Fruit fly (Drosophila melanogaster) whole organism, embryonic: Measurements from ENCODE around the gene Lamtor5.

ENCODE experiments used
- Antp ChIP-seq: fragments of 200-800 bp; sonication (Bioruptor generic); optimal IDR thresholded peaks from 3 replicates; lab custom pipeline; 2016; ENCODE audit warnings: missing biosample characterization, missing genetic modification characterization
- Bgb ChIP-seq: fragments of 200-800 bp; sonication (Bioruptor generic); IDR thresholded peaks from 2 replicates; pipeline ENCODE4 v1.3.6; 2022; ENCODE audit warnings: missing biosample characterization, missing genetic modification characterization; ENCODE audit not compliant: partially characterized antibody
- BtbVII ChIP-seq: fragments of 200-800 bp; sonication (Bioruptor generic); optimal IDR thresholded peaks from 3 replicates; lab custom pipeline; 2017; ENCODE audit warnings: missing biosample characterization, mild to moderate bottlenecking, missing genetic modification characterization
- CG10267 ChIP-seq: fragments of 200-800 bp; sonication (Bioruptor generic); optimal IDR thresholded peaks from 2 replicates; lab custom pipeline; 2018; ENCODE audit warnings: missing biosample characterization, mild to moderate bottlenecking, missing genetic modification characterization, moderate library complexity
- CG10565 ChIP-seq: fragments of 200-800 bp; sonication (Bioruptor generic); optimal IDR thresholded peaks from 3 replicates; lab custom pipeline; 2016; ENCODE audit warnings: missing biosample characterization, mild to moderate bottlenecking, missing genetic modification characterization
- CG11085 ChIP-seq: fragments of 200-800 bp; sonication (Bioruptor generic); IDR thresholded peaks from 2 replicates; pipeline ENCODE4 v1.3.6; 2022; ENCODE audit warnings: missing biosample characterization, missing genetic modification characterization
- CG13287 ChIP-seq: fragments of 200-800 bp; sonication (Bioruptor generic); IDR thresholded peaks from 2 replicates; pipeline ENCODE4 v1.3.6; 2022; ENCODE audit warnings: missing biosample characterization, missing genetic modification characterization; ENCODE audit not compliant: partially characterized antibody
- CG13894 ChIP-seq: fragments of 200-800 bp; sonication (Bioruptor generic); optimal IDR thresholded peaks from 3 replicates; lab custom pipeline; 2018; ENCODE audit warnings: missing biosample characterization, mild to moderate bottlenecking, missing genetic modification characterization, moderate library complexity
- CG18599 ChIP-seq: fragments of 200-800 bp; sonication (Bioruptor generic); optimal IDR thresholded peaks from 3 replicates; lab custom pipeline; 2017; ENCODE audit warnings: missing biosample characterization, missing genetic modification characterization, mild to moderate bottlenecking, moderate library complexity, missing genetic modification reagents
- CG2129 ChIP-seq: fragments of 200-800 bp; sonication (Bioruptor generic); IDR thresholded peaks from 2 replicates; pipeline ENCODE4 v1.3.6; 2022; ENCODE audit warnings: missing biosample characterization, missing genetic modification characterization; ENCODE audit not compliant: partially characterized antibody
- CG42726 ChIP-seq: fragments of 200-800 bp; sonication (Bioruptor generic); IDR thresholded peaks from 2 replicates; pipeline ENCODE4 v1.3.6; 2022; ENCODE audit warnings: missing biosample characterization, missing genetic modification characterization; ENCODE audit not compliant: partially characterized antibody
- CG6654 ChIP-seq: fragments of 200-800 bp; sonication (Bioruptor generic); optimal IDR thresholded peaks from 2 replicates; lab custom pipeline; 2017; ENCODE audit warnings: missing biosample characterization, mild to moderate bottlenecking, missing genetic modification characterization
- CG7786 ChIP-seq: fragments of 200-800 bp; sonication (Bioruptor generic); optimal IDR thresholded peaks from 2 replicates; lab custom pipeline; 2016; ENCODE audit warnings: missing biosample characterization, missing genetic modification characterization
- CG8089 ChIP-seq: fragments of 200-800 bp; sonication (Bioruptor generic); optimal IDR thresholded peaks from 3 replicates; lab custom pipeline; 2016; ENCODE audit warnings: missing biosample characterization, missing genetic modification characterization
- Doc2 ChIP-seq: fragments of 200-800 bp; sonication (Bioruptor generic); IDR thresholded peaks from 2 replicates; pipeline ENCODE4 v1.3.6; 2022; ENCODE audit warnings: missing biosample characterization, missing genetic modification characterization
- Doc3 ChIP-seq: fragments of 200-800 bp; sonication (Bioruptor generic); IDR thresholded peaks from 3 replicates; pipeline ENCODE4 v1.3.6; 2022; ENCODE audit warnings: missing biosample characterization, missing genetic modification characterization; ENCODE audit not compliant: partially characterized antibody
- E2f1 ChIP-seq: fragments of 200-800 bp; sonication (Bioruptor generic); IDR thresholded peaks from 2 replicates; pipeline ENCODE4 v1.3.6; 2022; ENCODE audit warnings: missing biosample characterization, missing genetic modification characterization
- ERR ChIP-seq: fragments of 200-800 bp; sonication (Bioruptor generic); optimal IDR thresholded peaks from 2 replicates; lab custom pipeline; 2016; ENCODE audit warnings: missing biosample characterization, missing genetic modification characterization
- Elba2 ChIP-seq: fragments of 200-800 bp; sonication (Bioruptor generic); optimal IDR thresholded peaks from 3 replicates; lab custom pipeline; 2016; ENCODE audit warnings: missing biosample characterization, missing genetic modification characterization
- Fer2 ChIP-seq: fragments of 200-800 bp; sonication (Bioruptor generic); optimal IDR thresholded peaks from 2 replicates; lab custom pipeline; 2018; ENCODE audit warnings: missing biosample characterization, mild to moderate bottlenecking, missing genetic modification characterization, moderate library complexity
- H15 ChIP-seq: fragments of 200-800 bp; sonication (Bioruptor generic); IDR thresholded peaks from 3 replicates; pipeline ENCODE4 v1.3.6; 2022; ENCODE audit warnings: missing biosample characterization, missing genetic modification characterization
- HLH3B ChIP-seq: fragments of 200-800 bp; sonication (Bioruptor generic); IDR thresholded peaks from 2 replicates; pipeline ENCODE4 v1.3.6; 2022; ENCODE audit warnings: missing biosample characterization, missing genetic modification characterization
- Hsf ChIP-seq: fragments of 200-800 bp; sonication (Bioruptor generic); optimal IDR thresholded peaks from 3 replicates; lab custom pipeline; 2016; ENCODE audit warnings: missing biosample characterization, missing genetic modification characterization
- Mad ChIP-seq: fragments of 200-800 bp; sonication (Bioruptor generic); optimal IDR thresholded peaks from 2 replicates; lab custom pipeline; 2016; ENCODE audit warnings: missing biosample characterization, missing genetic modification characterization
- Med ChIP-seq: fragments of 200-800 bp; sonication (Bioruptor generic); peaks from one replicate; lab custom pipeline; 2016; ENCODE audit warnings: missing biosample characterization, missing genetic modification characterization, mild to moderate bottlenecking, inconsistent platforms, moderate library complexity
- TFAM ChIP-seq: fragments of 200-800 bp; sonication (Bioruptor generic); optimal IDR thresholded peaks from 2 replicates; lab custom pipeline; 2017; ENCODE audit warnings: missing biosample characterization, missing genetic modification characterization, inconsistent platforms
- ab ChIP-seq: fragments of 200-800 bp; sonication (Bioruptor generic); optimal IDR thresholded peaks from 2 replicates; lab custom pipeline; 2016; ENCODE audit warnings: missing biosample characterization, missing genetic modification characterization
- da ChIP-seq: fragments of 200-800 bp; sonication (Bioruptor generic); optimal IDR thresholded peaks from 2 replicates; lab custom pipeline; 2016; ENCODE audit warnings: missing biosample characterization, missing genetic modification characterization
- fd3F ChIP-seq: fragments of 200-800 bp; sonication (Bioruptor generic); optimal IDR thresholded peaks from 2 replicates; lab custom pipeline; 2018; ENCODE audit warnings: missing biosample characterization, mild to moderate bottlenecking, missing genetic modification characterization, moderate library complexity
- ham ChIP-seq: fragments of 200-800 bp; sonication (Bioruptor generic); IDR thresholded peaks from 2 replicates; pipeline ENCODE4 v1.3.6; 2022; ENCODE audit warnings: missing biosample characterization, missing genetic modification characterization
- hb ChIP-seq: fragments of 200-800 bp; sonication (Bioruptor generic); IDR thresholded peaks from 3 replicates; pipeline ENCODE4 v1.3.6; 2022; ENCODE audit warnings: missing biosample characterization, missing genetic modification characterization; ENCODE audit not compliant: partially characterized antibody
- kay ChIP-seq: fragments of 200-800 bp; sonication (Bioruptor generic); optimal IDR thresholded peaks from 2 replicates; lab custom pipeline; 2016; ENCODE audit warnings: missing biosample characterization, missing genetic modification characterization
- knrl ChIP-seq: fragments of 200-800 bp; sonication (Bioruptor generic); IDR thresholded peaks from 3 replicates; pipeline ENCODE4 v1.3.6; 2022; ENCODE audit warnings: missing biosample characterization, missing genetic modification characterization; ENCODE audit not compliant: partially characterized antibody
- maf-S ChIP-seq: fragments of 200-800 bp; sonication (Bioruptor generic); optimal IDR thresholded peaks from 2 replicates; lab custom pipeline; 2016; ENCODE audit warnings: missing biosample characterization, missing genetic modification characterization
- nerfin-2 ChIP-seq: fragments of 200-800 bp; sonication (Bioruptor generic); IDR thresholded peaks from 2 replicates; pipeline ENCODE4 v1.3.6; 2022; ENCODE audit warnings: missing biosample characterization, missing genetic modification characterization; ENCODE audit not compliant: partially characterized antibody
- nmo ChIP-seq: fragments of 200-800 bp; sonication (Bioruptor generic); optimal IDR thresholded peaks from 2 replicates; lab custom pipeline; 2018; ENCODE audit warnings: missing biosample characterization, mild to moderate bottlenecking, missing genetic modification characterization, moderate library complexity
- pan ChIP-seq, 4 experiments: fragments of >200 bp in 3 of 4; fragments of 200-800 bp in 1 of 4; sonication (Bioruptor generic) in 1 of 4; optimal IDR thresholded peaks in 3 of 4; IDR thresholded peaks in 1 of 4; 2 replicates each; pipeline versions ENCODE4 v1.3.6 to Lab custom; 2017 to 2022; ENCODE audit warnings: missing biosample characterization in 2 of 4, missing genetic modification characterization in 2 of 4, mixed read lengths in 1 of 4
- pnt ChIP-seq: fragments of 200-800 bp; sonication (Bioruptor generic); optimal IDR thresholded peaks from 3 replicates; lab custom pipeline; 2016; ENCODE audit warnings: missing biosample characterization, missing genetic modification characterization
- ranshi ChIP-seq: fragments of 200-800 bp; sonication (Bioruptor generic); IDR thresholded peaks from 2 replicates; pipeline ENCODE4 v1.3.6; 2022; ENCODE audit warnings: missing biosample characterization, missing genetic modification characterization
- rib ChIP-seq: fragments of 200-800 bp; sonication (Bioruptor generic); IDR thresholded peaks from 2 replicates; pipeline ENCODE4 v1.3.6; 2022; ENCODE audit warnings: missing biosample characterization, missing genetic modification characterization
- sd ChIP-seq: fragments of 200-800 bp; sonication (Bioruptor generic); optimal IDR thresholded peaks from 3 replicates; lab custom pipeline; 2018; ENCODE audit warnings: missing biosample characterization, mild to moderate bottlenecking, missing genetic modification characterization, moderate library complexity
- shn ChIP-seq: fragments of 200-800 bp; sonication (Bioruptor generic); optimal IDR thresholded peaks from 3 replicates; lab custom pipeline; 2016; ENCODE audit warnings: missing biosample characterization, missing genetic modification characterization
- sisA ChIP-seq: fragments of 200-800 bp; sonication (Bioruptor generic); IDR thresholded peaks from 2 replicates; pipeline ENCODE4 v1.3.6; 2022; ENCODE audit warnings: missing biosample characterization, missing genetic modification characterization
- sna ChIP-seq: fragments of 200-800 bp; sonication (Bioruptor generic); IDR thresholded peaks from 2 replicates; pipeline ENCODE4 v1.3.6; 2022; ENCODE audit warnings: missing biosample characterization, missing genetic modification characterization; ENCODE audit not compliant: partially characterized antibody
- sqz ChIP-seq: fragments of 200-800 bp; sonication (Bioruptor generic); optimal IDR thresholded peaks from 3 replicates; lab custom pipeline; 2018; ENCODE audit warnings: missing biosample characterization, mild to moderate bottlenecking, missing genetic modification characterization
- sr ChIP-seq: fragments of 200-800 bp; sonication (Bioruptor generic); IDR thresholded peaks from 3 replicates; pipeline ENCODE4 v1.3.6; 2022; ENCODE audit warnings: missing biosample characterization, missing genetic modification characterization
- ttk ChIP-seq: fragments of 200-800 bp; sonication (Bioruptor generic); IDR thresholded peaks from 2 replicates; pipeline ENCODE4 v2.1.2; 2022; ENCODE audit warnings: missing biosample characterization, missing genetic modification characterization
- unc-4 ChIP-seq: fragments of 200-800 bp; sonication (Bioruptor generic); IDR thresholded peaks from 2 replicates; pipeline ENCODE4 v1.3.6; 2022; ENCODE audit warnings: missing biosample characterization, missing genetic modification characterization; ENCODE audit not compliant: partially characterized antibody
- zfh2 ChIP-seq: fragments of 200-800 bp; sonication (Bioruptor generic); optimal IDR thresholded peaks from 2 replicates; lab custom pipeline; 2016; ENCODE audit warnings: missing biosample characterization, missing genetic modification characterization

The Lamtor5 gene

dm6 chrX:1849914-1850313 is 8.9 kb downstream of the Lamtor5 start (continued):
- peak; percentile 88 for TF ChIP-seq sd (tag; lab: Kevin White, UChicago)
- peak; percentile 73 for TF ChIP-seq ERR (GFP tag; lab: Kevin White, UChicago)
- TF ChIP-seq Doc3 (GFP tag; lab: Robert Waterston, UW): no peak
- peak; percentile 76 for TF ChIP-seq CG10267
- peak; percentile 84 for TF ChIP-seq nmo (GFP tag; lab: Kevin White, UChicago)
- peak; percentile 53; the same call in 1 of the 3 replicates for TF ChIP-seq H15 (GFP tag; lab: Robert Waterston, UW)
- TF ChIP-seq Hsf (GFP tag; lab: Kevin White, UChicago): peak; percentile 81
- peak; percentile 45; the same call in 1 of the 2 replicates for TF ChIP-seq ttk (GFP tag; lab: Robert Waterston, UW)
- peak; percentile 93 for TF ChIP-seq CG13894 (tag; lab: Kevin White, UChicago)
- TF ChIP-seq maf-S (GFP tag; lab: Kevin White, UChicago): peak; percentile 68
- TF ChIP-seq rib (GFP tag; lab: Robert Waterston, UW): peak; percentile 68
- peak; percentile 73 for TF ChIP-seq E2f1
- peak; percentile 98 for TF ChIP-seq Med (GFP tag; lab: Kevin White, UChicago)
- TF ChIP-seq sr (GFP tag; lab: Robert Waterston, UW): no peak
- TF ChIP-seq Antp: peak; percentile 56
- no peak for TF ChIP-seq pan (optimal IDR thresholded peaks at IDR 0.05; lab: Kevin White, UChicago)
- peak in 1 of 2 experiments; percentile 79 for TF ChIP-seq pan (GFP tag; optimal IDR thresholded peaks at IDR 0.05 in 1 of 2, IDR thresholded peaks at IDR 0.05 in 1 of 2)
- TF ChIP-seq BtbVII (GFP tag; lab: Kevin White, UChicago): peak; percentile 93
- TF ChIP-seq hb (GFP tag; lab: Robert Waterston, UW): no peak
- TF ChIP-seq CG13287 (GFP tag; lab: Robert Waterston, UW): no peak
- TF ChIP-seq Mad (GFP tag; lab: Kevin White, UChicago): peak; percentile 49
- no peak for TF ChIP-seq Elba2 (GFP tag; lab: Kevin White, UChicago)
- TF ChIP-seq CG10565 (GFP tag; lab: Kevin White, UChicago): peak; percentile 26
- TF ChIP-seq Bgb (GFP tag; lab: Robert Waterston, UW): no peak
- peak; percentile 14 for TF ChIP-seq da
- TF ChIP-seq zfh2: peak; percentile 83
- TF ChIP-seq fd3F (GFP tag; lab: Kevin White, UChicago): peak; percentile 86
- peak; percentile 44 for TF ChIP-seq CG8089 (GFP tag; lab: Kevin White, UChicago)
- no peak for TF ChIP-seq nerfin-2 (GFP tag; lab: Robert Waterston, UW)
- no peak for TF ChIP-seq unc-4
- peak; percentile 90 for TF ChIP-seq kay (GFP tag; lab: Kevin White, UChicago)
- peak; percentile 64 for TF ChIP-seq sisA (GFP tag; lab: Robert Waterston, UW)
- peak; percentile 43 for TF ChIP-seq sqz
- TF ChIP-seq HLH3B (GFP tag; lab: Robert Waterston, UW): peak; percentile 71
- TF ChIP-seq Doc2: 0 out of 2 replicates have a peak, but pooled peaks have one; percentile 47
- peak; percentile 52 for TF ChIP-seq pnt (GFP tag; lab: Kevin White, UChicago)
- peak; percentile 42; the same call in 1 of the 2 replicates for TF ChIP-seq ham
- peak; percentile 96 for TF ChIP-seq CG18599
- peak; percentile 87 for TF ChIP-seq Fer2 (tag; lab: Kevin White, UChicago)
- no peak for TF ChIP-seq TFAM
- TF ChIP-seq CG11085 (GFP tag; lab: Robert Waterston, UW): no peak; the same call in 1 of the 2 replicates
- TF ChIP-seq CG7786: peak; percentile 73
- no peak for TF ChIP-seq knrl (GFP tag; lab: Robert Waterston, UW)
- peak; percentile 70 for TF ChIP-seq ranshi
- TF ChIP-seq shn (GFP tag; lab: Kevin White, UChicago): peak; percentile 53
- TF ChIP-seq ab (GFP tag; lab: Kevin White, UChicago): peak; percentile 47
- no peak for TF ChIP-seq CG2129
- TF ChIP-seq CG42726 (GFP tag; lab: Robert Waterston, UW): no peak
- peak; percentile 45 for TF ChIP-seq CG6654 (GFP tag; lab: Kevin White, UChicago)
- no peak for TF ChIP-seq sna (GFP tag; lab: Robert Waterston, UW)
